Fruit fly (Drosophila melanogaster) whole organism, embryonic: ENCODE measurements around the gene CG13097.

ENCODE experiments used
- Adf1 ChIP-seq: fragments of 200-800 bp; sonication (Bioruptor generic); IDR thresholded peaks from 2 replicates; pipeline ENCODE4 v1.3.6; 2022; ENCODE audit warnings: missing biosample characterization, missing genetic modification characterization
- Antp ChIP-seq: fragments of 200-800 bp; sonication (Bioruptor generic); optimal IDR thresholded peaks from 3 replicates; lab custom pipeline; 2016; ENCODE audit warnings: missing biosample characterization, missing genetic modification characterization
- Awh ChIP-seq: fragments of 200-800 bp; sonication (Bioruptor generic); IDR thresholded peaks from 2 replicates; pipeline ENCODE4, ENCODE4 v1.3.6; 2022; ENCODE audit warnings: missing biosample characterization, missing genetic modification characterization
- CG10321 ChIP-seq: fragments of 200-800 bp; sonication (Bioruptor generic); IDR thresholded peaks from 2 replicates; pipeline ENCODE4 v1.3.6; 2022; ENCODE audit warnings: missing biosample characterization, missing genetic modification characterization
- CG10462 ChIP-seq: fragments of 200-800 bp; sonication (Bioruptor generic); optimal IDR thresholded peaks from 2 replicates; lab custom pipeline; 2016; ENCODE audit warnings: missing biosample characterization, missing genetic modification characterization
- CG12104 ChIP-seq: fragments of 200-800 bp; sonication (Bioruptor generic); optimal IDR thresholded peaks from 3 replicates; lab custom pipeline; 2016; ENCODE audit warnings: missing biosample characterization, missing genetic modification characterization
- CG12744 ChIP-seq: fragments of 200-800 bp; sonication (Bioruptor generic); optimal IDR thresholded peaks from 2 replicates; lab custom pipeline; 2016; ENCODE audit warnings: missing biosample characterization, missing genetic modification characterization
- CG12769 ChIP-seq: fragments of 200-800 bp; sonication (Bioruptor generic); optimal IDR thresholded peaks from 2 replicates; lab custom pipeline; 2019; ENCODE audit warnings: missing biosample characterization, mild to moderate bottlenecking, missing genetic modification characterization, moderate library complexity
- CG16779 ChIP-seq: fragments of 200-800 bp; sonication (Bioruptor generic); IDR thresholded peaks from 2 replicates; pipeline ENCODE4 v1.3.6; 2022; ENCODE audit warnings: missing biosample characterization, missing genetic modification characterization
- CG16813 ChIP-seq: fragments of 200-800 bp; sonication (Bioruptor generic); IDR thresholded peaks from 3 replicates; pipeline ENCODE4 v1.3.6; 2022; ENCODE audit warnings: missing biosample characterization, missing genetic modification characterization; ENCODE audit not compliant: partially characterized antibody
- CG17568 ChIP-seq: fragments of 200-800 bp; sonication (Bioruptor generic); optimal IDR thresholded peaks from 2 replicates; lab custom pipeline; 2018; ENCODE audit warnings: missing biosample characterization, mild to moderate bottlenecking, missing genetic modification characterization, moderate library complexity
- CG1832 ChIP-seq: fragments of 200-800 bp; sonication (Bioruptor generic); optimal IDR thresholded peaks from 2 replicates; lab custom pipeline; 2017; ENCODE audit warnings: missing biosample characterization, mild to moderate bottlenecking, missing genetic modification characterization, inconsistent platforms
- CG2202 ChIP-seq: fragments of 200-800 bp; sonication (Bioruptor generic); optimal IDR thresholded peaks from 2 replicates; lab custom pipeline; 2018; ENCODE audit warnings: missing biosample characterization, mild to moderate bottlenecking, missing genetic modification characterization
- CG2678 ChIP-seq: fragments of 200-800 bp; sonication (Bioruptor generic); optimal IDR thresholded peaks from 3 replicates; lab custom pipeline; 2019; ENCODE audit warnings: missing biosample characterization, mild to moderate bottlenecking, missing genetic modification characterization, moderate library complexity
- CG2889 ChIP-seq: fragments of 200-800 bp; sonication (Bioruptor generic); IDR thresholded peaks from 3 replicates; pipeline ENCODE4 v1.3.6; 2022; ENCODE audit warnings: missing biosample characterization, missing genetic modification characterization
- CG3407 ChIP-seq: fragments of 200-800 bp; sonication (Bioruptor generic); optimal IDR thresholded peaks from 2 replicates; lab custom pipeline; 2018; ENCODE audit warnings: missing biosample characterization, mild to moderate bottlenecking, missing genetic modification characterization
- CG34422 ChIP-seq: fragments of 200-800 bp; sonication (Bioruptor generic); IDR thresholded peaks from 3 replicates; pipeline ENCODE4 v1.3.6; 2022; ENCODE audit warnings: missing biosample characterization, missing genetic modification characterization
- CG6272 ChIP-seq: fragments of 200-800 bp; sonication (Bioruptor generic); IDR thresholded peaks from 2 replicates; pipeline ENCODE4 v1.3.6; 2022; ENCODE audit warnings: missing biosample characterization, missing genetic modification characterization
- CG6689 ChIP-seq: fragments of 200-800 bp; sonication (Bioruptor generic); IDR thresholded peaks from 2 replicates; pipeline ENCODE4 v1.3.6; 2022; ENCODE audit warnings: missing biosample characterization, missing genetic modification characterization
- CG7963 ChIP-seq: fragments of 200-800 bp; sonication (Bioruptor generic); IDR thresholded peaks from 3 replicates; pipeline ENCODE4 v1.3.6; 2022; ENCODE audit warnings: missing biosample characterization, missing genetic modification characterization; ENCODE audit not compliant: partially characterized antibody
- CG9876 ChIP-seq: fragments of 200-800 bp; sonication (Bioruptor generic); optimal IDR thresholded peaks from 2 replicates; lab custom pipeline; 2016; ENCODE audit warnings: missing biosample characterization, missing genetic modification characterization
- Chrac-16 ChIP-seq: fragments of 200-800 bp; sonication (Bioruptor generic); optimal IDR thresholded peaks from 3 replicates; lab custom pipeline; 2016; ENCODE audit warnings: missing biosample characterization, missing genetic modification characterization
- D ChIP-seq, 2 experiments: fragments of 200-800 bp in 1 of 2; fragments of >200 bp in 1 of 2; sonication (Bioruptor generic) in 1 of 2; optimal IDR thresholded peaks; 2 replicates in 1 of 2; 3 replicates in 1 of 2; lab custom pipeline; 2017; ENCODE audit warnings: mild to moderate bottlenecking in 1 of 2, missing biosample characterization in 1 of 2, missing genetic modification characterization in 1 of 2, missing genetic modification reagents in 1 of 2
- D19B ChIP-seq: fragments of 200-800 bp; sonication (Bioruptor generic); optimal IDR thresholded peaks from 2 replicates; lab custom pipeline; 2017; ENCODE audit warnings: missing biosample characterization, mild to moderate bottlenecking, missing genetic modification characterization
- Dip3 ChIP-seq: fragments of 200-800 bp; sonication (Bioruptor generic); optimal IDR thresholded peaks from 3 replicates; lab custom pipeline; 2016; ENCODE audit warnings: missing biosample characterization, missing genetic modification characterization
- Doc3 ChIP-seq: fragments of 200-800 bp; sonication (Bioruptor generic); IDR thresholded peaks from 3 replicates; pipeline ENCODE4 v1.3.6; 2022; ENCODE audit warnings: missing biosample characterization, missing genetic modification characterization; ENCODE audit not compliant: partially characterized antibody
- Ets97D ChIP-seq: fragments of 200-800 bp; sonication (Bioruptor generic); optimal IDR thresholded peaks from 3 replicates; lab custom pipeline; 2016; ENCODE audit warnings: missing biosample characterization, missing genetic modification characterization
- Hmx ChIP-seq: fragments of 200-800 bp; sonication (Bioruptor generic); optimal IDR thresholded peaks from 2 replicates; lab custom pipeline; 2016; ENCODE audit warnings: missing biosample characterization, missing genetic modification characterization
- Lim3 ChIP-seq: fragments of 200-800 bp; sonication (Bioruptor generic); IDR thresholded peaks from 2 replicates; pipeline ENCODE4 v1.3.6; 2022; ENCODE audit warnings: missing biosample characterization, missing genetic modification characterization
- NfI ChIP-seq: fragments of 200-800 bp; sonication (Bioruptor generic); optimal IDR thresholded peaks from 3 replicates; lab custom pipeline; 2018; ENCODE audit warnings: missing biosample characterization, mild to moderate bottlenecking, missing genetic modification characterization, moderate library complexity
- Opbp ChIP-seq: fragments of 200-800 bp; sonication (Bioruptor generic); IDR thresholded peaks from 3 replicates; pipeline ENCODE4 v1.3.6; 2022; ENCODE audit warnings: missing biosample characterization, missing genetic modification characterization; ENCODE audit not compliant: partially characterized antibody
- PHDP ChIP-seq: fragments of 200-800 bp; sonication (Bioruptor generic); optimal IDR thresholded peaks from 3 replicates; lab custom pipeline; 2018; ENCODE audit warnings: missing biosample characterization, mild to moderate bottlenecking, missing genetic modification characterization, moderate library complexity
- Sox102F ChIP-seq: fragments of 200-800 bp; sonication (Bioruptor generic); optimal IDR thresholded peaks from 2 replicates; lab custom pipeline; 2018; ENCODE audit warnings: missing biosample characterization, mild to moderate bottlenecking, missing genetic modification characterization, moderate library complexity
- Xbp1 ChIP-seq: fragments of 200-800 bp; sonication (Bioruptor generic); optimal IDR thresholded peaks from 3 replicates; lab custom pipeline; 2016; ENCODE audit warnings: missing biosample characterization, mild to moderate bottlenecking, missing genetic modification characterization
- ap ChIP-seq: fragments of 200-800 bp; sonication (Bioruptor generic); IDR thresholded peaks from 2 replicates; pipeline ENCODE4 v1.3.6; 2022; ENCODE audit warnings: missing biosample characterization, missing genetic modification characterization
- chm ChIP-seq: fragments of 200-800 bp; sonication (Bioruptor generic); IDR thresholded peaks from 2 replicates; pipeline ENCODE4 v1.3.6; 2022; ENCODE audit warnings: missing biosample characterization, missing genetic modification characterization
- corto ChIP-seq: fragments of 200-800 bp; sonication (Bioruptor generic); optimal IDR thresholded peaks from 2 replicates; lab custom pipeline; 2016; ENCODE audit warnings: missing biosample characterization, mild to moderate bottlenecking, missing genetic modification characterization, moderate library complexity
- disco-r ChIP-seq: fragments of 200-800 bp; sonication (Bioruptor generic); optimal IDR thresholded peaks from 2 replicates; lab custom pipeline; 2016; ENCODE audit warnings: missing biosample characterization, missing genetic modification characterization
- ems ChIP-seq: fragments of 200-800 bp; sonication (Bioruptor generic); optimal IDR thresholded peaks from 3 replicates; lab custom pipeline; 2016; ENCODE audit warnings: missing biosample characterization, missing genetic modification characterization
- gcm ChIP-seq: fragments of 200-800 bp; sonication (Bioruptor generic); optimal IDR thresholded peaks from 2 replicates; lab custom pipeline; 2019; ENCODE audit warnings: missing biosample characterization, mild to moderate bottlenecking, missing genetic modification characterization, moderate library complexity
- gt ChIP-seq: fragments of 200-800 bp; sonication (Bioruptor generic); IDR thresholded peaks from 2 replicates; pipeline ENCODE4 v1.3.6; 2022; ENCODE audit warnings: missing biosample characterization, missing genetic modification characterization
- hb ChIP-seq: fragments of 200-800 bp; sonication (Bioruptor generic); IDR thresholded peaks from 3 replicates; pipeline ENCODE4 v1.3.6; 2022; ENCODE audit warnings: missing biosample characterization, missing genetic modification characterization; ENCODE audit not compliant: partially characterized antibody
- her ChIP-seq: fragments of 200-800 bp; sonication (Bioruptor generic); optimal IDR thresholded peaks from 2 replicates; lab custom pipeline; 2016; ENCODE audit warnings: missing biosample characterization, missing genetic modification characterization
- ind ChIP-seq: fragments of 200-800 bp; sonication (Bioruptor generic); optimal IDR thresholded peaks from 3 replicates; lab custom pipeline; 2016; ENCODE audit warnings: missing biosample characterization, missing genetic modification characterization
- nerfin-2 ChIP-seq: fragments of 200-800 bp; sonication (Bioruptor generic); IDR thresholded peaks from 2 replicates; pipeline ENCODE4 v1.3.6; 2022; ENCODE audit warnings: missing biosample characterization, missing genetic modification characterization; ENCODE audit not compliant: partially characterized antibody
- odd ChIP-seq: fragments of 200-800 bp; sonication (Bioruptor generic); optimal IDR thresholded peaks from 2 replicates; lab custom pipeline; 2017; ENCODE audit warnings: missing biosample characterization, mild to moderate bottlenecking, missing genetic modification characterization
- schlank ChIP-seq: fragments of 200-800 bp; sonication (Bioruptor generic); optimal IDR thresholded peaks from 2 replicates; lab custom pipeline; 2018; ENCODE audit warnings: missing biosample characterization, mild to moderate bottlenecking, missing genetic modification characterization
- slou ChIP-seq: fragments of 200-800 bp; sonication (Bioruptor generic); optimal IDR thresholded peaks from 3 replicates; lab custom pipeline; 2016; ENCODE audit warnings: missing biosample characterization, missing genetic modification characterization
- stc ChIP-seq: fragments of 200-800 bp; sonication (Bioruptor generic); IDR thresholded peaks from 2 replicates; pipeline ENCODE4 v1.3.6; 2022; ENCODE audit warnings: missing biosample characterization, missing genetic modification characterization
- twi ChIP-seq: fragments of 200-800 bp; optimal IDR thresholded peaks from 2 replicates; lab custom pipeline; 2019; ENCODE audit warnings: missing biosample characterization, mild to moderate bottlenecking, missing genetic modification characterization, moderate library complexity
- zfh1 ChIP-seq: fragments of 200-800 bp; sonication (Bioruptor generic); IDR thresholded peaks from 3 replicates; pipeline ENCODE4 v1.3.6; 2022; ENCODE audit warnings: missing biosample characterization, missing genetic modification characterization

The CG13097 gene

DNA sequence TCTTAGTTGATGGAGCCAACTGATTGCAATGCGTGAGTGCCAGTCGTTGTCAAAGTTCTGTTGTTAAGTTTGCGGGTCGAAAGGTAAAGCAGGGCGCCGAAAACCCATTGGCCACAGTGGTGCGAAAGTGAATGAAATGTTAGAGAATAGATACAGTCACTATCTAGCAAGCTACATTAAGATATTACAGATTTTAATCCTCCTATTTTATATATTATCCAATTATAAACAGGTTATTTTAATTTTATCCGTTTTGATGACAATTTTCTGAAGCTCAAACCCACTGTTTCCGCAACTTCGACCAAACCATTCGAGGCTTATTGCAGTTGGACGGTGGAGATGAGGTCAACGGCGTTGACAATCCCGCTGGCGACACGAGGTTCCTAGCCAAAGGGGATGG is 37.8 kb upstream of the CG13097 start:
- TF ChIP-seq chm (GFP tag; lab: Robert Waterston, UW) (no peak), disco-r (GFP tag; lab: Kevin White, UChicago) (no peak), D19B (GFP tag; lab: Kevin White, UChicago) (no peak), Adf1 (GFP tag; lab: Robert Waterston, UW) (no peak), Lim3 (GFP tag; lab: Robert Waterston, UW) (no peak), schlank (tag; lab: Kevin White, UChicago) (no peak), her (no peak), CG6689 (peak; percentile 65), CG2889 (GFP tag; lab: Robert Waterston, UW) (no peak), gcm (no peak), CG2202 (tag; lab: Kevin White, UChicago) (no peak), CG7963 (no peak), CG9876 (no peak), ems (GFP tag; lab: Kevin White, UChicago) (no peak), Awh (no peak), NfI (no peak), nerfin-2 (GFP tag; lab: Robert Waterston, UW) (peak; percentile 29; the same call in 1 of the 2 replicates), hb (no peak), Doc3 (no peak), CG10462 (GFP tag; lab: Kevin White, UChicago) (no peak), odd (GFP tag; lab: Kevin White, UChicago) (no peak), CG10321 (no peak), ind (peak; percentile 30), CG12104 (GFP tag; lab: Kevin White, UChicago) (no peak), CG12769 (peak; percentile 9), CG1832 (GFP tag; lab: Kevin White, UChicago) (no peak), Hmx (GFP tag; lab: Kevin White, UChicago) (no peak), CG34422 (GFP tag; lab: Robert Waterston, UW) (0 out of 3 replicates have a peak, but pooled peaks have one; percentile 25), Antp (no peak), slou (no peak), gt (GFP tag; lab: Robert Waterston, UW) (no peak), Ets97D (GFP tag; lab: Kevin White, UChicago) (no peak), D (optimal IDR thresholded peaks at IDR 0.05; lab: Kevin White, UChicago) (no peak), D (GFP tag; optimal IDR thresholded peaks at IDR 0.05; lab: Kevin White, UChicago) (peak; percentile 32), CG3407 (GFP tag; lab: Kevin White, UChicago) (peak; percentile 36), CG6272 (GFP tag; lab: Robert Waterston, UW) (no peak; the same call in 1 of the 2 replicates), Opbp (GFP tag; lab: Robert Waterston, UW) (no peak), CG16813 (GFP tag; lab: Robert Waterston, UW) (no peak), CG16779 (GFP tag; lab: Robert Waterston, UW) (no peak), PHDP (tag; lab: Kevin White, UChicago) (peak; percentile 18), ap (GFP tag; lab: Robert Waterston, UW) (no peak), CG2678 (peak; percentile 22), CG12744 (GFP tag; lab: Kevin White, UChicago) (no peak), Dip3 (no peak), CG17568 (GFP tag; lab: Kevin White, UChicago) (no peak), Sox102F (GFP tag; lab: Kevin White, UChicago) (peak; percentile 61), stc (GFP tag; lab: Robert Waterston, UW) (peak; percentile 57), zfh1 (GFP tag; lab: Robert Waterston, UW) (peak; percentile 61; the same call in 2 of the 3 replicates), Xbp1 (GFP tag; lab: Kevin White, UChicago) (no peak), twi (tag; lab: Kevin White, UChicago) (no peak), corto (no peak), Chrac-16 (GFP tag; lab: Kevin White, UChicago) (peak; percentile 24)
